Fruit fly (Drosophila melanogaster): ENCODE measurements around the gene p130CAS.

The p130CAS gene

DNA sequence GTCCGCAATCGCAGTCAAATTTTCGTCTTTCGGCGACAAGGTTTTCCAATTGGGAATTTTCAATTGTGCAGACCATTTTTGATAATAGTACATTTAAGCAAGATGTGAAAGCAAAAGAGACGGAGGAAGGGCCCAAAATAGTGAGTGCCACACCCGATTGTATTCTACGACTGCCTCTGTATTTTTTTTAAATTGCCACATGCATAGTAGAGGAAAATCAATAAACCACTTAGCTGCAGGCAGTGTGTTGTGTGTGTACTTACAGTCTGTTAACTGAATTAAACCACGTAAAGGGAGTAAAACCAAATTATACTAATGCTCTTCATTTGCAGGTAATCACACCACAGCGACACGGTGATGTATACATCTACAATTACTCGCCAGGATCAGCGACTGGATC, 19.0 kb downstream of the p130CAS start:
- TF ChIP-seq CG3838 (GFP tag; optimal IDR thresholded peaks at IDR 0.05) (no peak), her (GFP tag; optimal IDR thresholded peaks at IDR 0.05) (no peak), MBD-R2 (GFP tag; IDR thresholded peaks at IDR 0.05) (0 out of 2 replicates have a peak, but pooled peaks have one; percentile 21), insv (GFP tag; optimal IDR thresholded peaks at IDR 0.05) (peak in 1 of 2 experiments; percentile 77), Awh (GFP tag; IDR thresholded peaks at IDR 0.05) (no peak), onecut (GFP tag; IDR thresholded peaks at IDR 0.05) (peak; percentile 90), Elba2 (GFP tag; optimal IDR thresholded peaks at IDR 0.05) (peak; percentile 17)

DNA sequence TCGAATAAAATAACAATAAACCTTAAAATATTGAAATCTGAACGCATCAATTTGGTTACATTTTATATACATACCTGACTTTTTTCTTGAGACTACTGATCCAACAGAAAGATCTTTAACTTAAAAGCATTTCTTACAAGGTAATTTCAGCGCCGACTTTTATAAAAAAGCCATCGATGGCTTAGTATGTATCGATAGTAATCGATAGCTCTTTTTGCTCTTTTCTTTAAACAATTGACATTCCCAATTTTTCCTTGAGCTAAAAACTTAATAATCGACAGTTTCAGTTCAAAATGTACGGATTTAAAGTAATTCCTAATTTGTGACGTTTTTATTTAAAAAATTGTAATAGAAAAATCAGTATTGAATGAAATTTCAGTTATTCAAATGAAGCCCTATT, 21.8 kb downstream of the p130CAS start:
- TF ChIP-seq Dip2 (GFP tag; IDR thresholded peaks at IDR 0.05) (no peak), phol (tag; optimal IDR thresholded peaks at IDR 0.05) (no peak), z (GFP tag; IDR thresholded peaks at IDR 0.05) (no peak), CG11695 (GFP tag; IDR thresholded peaks at IDR 0.05) (no peak; the same call in 2 of the 3 replicates), vnd (GFP tag; IDR thresholded peaks at IDR 0.05; ENCODE audit: partially characterized antibody) (peak; percentile 81), pum (GFP tag; optimal IDR thresholded peaks at IDR 0.05) (no peak), mld (GFP tag; IDR thresholded peaks at IDR 0.05; ENCODE audit: partially characterized antibody) (peak; percentile 86), gfzf (GFP tag; optimal IDR thresholded peaks at IDR 0.05) (peak; percentile 28), caup (GFP tag; optimal IDR thresholded peaks at IDR 0.05; ENCODE audit: severe bottlenecking) (no peak), psq (GFP tag; optimal IDR thresholded peaks at IDR 0.05) (no peak), sens-2 (GFP tag; IDR thresholded peaks at IDR 0.05) (no peak), Doc3 (GFP tag; IDR thresholded peaks at IDR 0.05; ENCODE audit: partially characterized antibody) (peak; percentile 87), Deaf1 (tag; optimal IDR thresholded peaks at IDR 0.05) (no peak), CG42726 (GFP tag; IDR thresholded peaks at IDR 0.05; ENCODE audit: partially characterized antibody) (peak; percentile 86), tx (GFP tag; optimal IDR thresholded peaks at IDR 0.05) (no peak), Sry-δ (GFP tag; optimal IDR thresholded peaks at IDR 0.05) (peak; percentile 86), slbo (GFP tag; IDR thresholded peaks at IDR 0.05) (no peak), Xrp1 (GFP tag; IDR thresholded peaks at IDR 0.05) (no peak), Sin3A (optimal IDR thresholded peaks at IDR 0.05) (no peak), crol (GFP tag; IDR thresholded peaks at IDR 0.05) (no peak), CG14667 (GFP tag; IDR thresholded peaks at IDR 0.05) (no peak), Vsx1 (GFP tag; optimal IDR thresholded peaks at IDR 0.05) (no peak), CG4282 (GFP tag; optimal IDR thresholded peaks at IDR 0.05) (no peak), lbe (GFP tag; optimal IDR thresholded peaks at IDR 0.05) (peak; percentile 10), CG13287 (GFP tag; IDR thresholded peaks at IDR 0.05; ENCODE audit: partially characterized antibody) (peak; percentile 96), CG15479 (GFP tag; optimal IDR thresholded peaks at IDR 0.05) (no peak), oc (tag; optimal IDR thresholded peaks at IDR 0.05) (no peak), Hr78 (GFP tag; optimal IDR thresholded peaks at IDR 0.05) (no peak), CG6654 (GFP tag; optimal IDR thresholded peaks at IDR 0.05) (no peak), CG15696 (tag; optimal IDR thresholded peaks at IDR 0.05) (no peak), CG11456 (GFP tag; IDR thresholded peaks at IDR 0.05) (no peak), Poxn (GFP tag; IDR thresholded peaks at IDR 0.05) (no peak), cwo (GFP tag; optimal IDR thresholded peaks at IDR 0.05) (no peak), Scr (GFP tag; IDR thresholded peaks at IDR 0.05; ENCODE audit: partially characterized antibody) (peak; percentile 89), CG30020 (tag; optimal IDR thresholded peaks at IDR 0.05) (peak; percentile 2), bigmax (GFP tag; optimal IDR thresholded peaks at IDR 0.05) (no peak), pros (GFP tag; optimal IDR thresholded peaks at IDR 0.05) (peak; percentile 4), BtbVII (GFP tag; optimal IDR thresholded peaks at IDR 0.05) (no peak), CG13894 (tag; optimal IDR thresholded peaks at IDR 0.05) (peak; percentile 19), wdn (GFP tag; IDR thresholded peaks at IDR 0.05) (no peak), hkb (optimal IDR thresholded peaks at IDR 0.05) (no peak), hkb (GFP tag; IDR thresholded peaks at IDR 0.05) (no peak), Meics (GFP tag; optimal IDR thresholded peaks at IDR 0.05) (no peak)

Measured in whole organism, embryonic.